Fruit fly (Drosophila melanogaster) whole organism, embryonic: ENCODE data around the gene Sfp33A3.

Experiments used
- Adf1 ChIP-seq: fragments of 200-800 bp; sonication (Bioruptor generic); IDR thresholded peaks from 2 replicates; pipeline ENCODE4 v1.3.6; 2022; ENCODE audit warnings: missing biosample characterization, missing genetic modification characterization
- Asciz ChIP-seq: fragments of 200-800 bp; sonication (Bioruptor generic); optimal IDR thresholded peaks from 2 replicates; lab custom pipeline; 2017; ENCODE audit warnings: missing biosample characterization, mild to moderate bottlenecking, missing genetic modification characterization, missing genetic modification reagents
- Atf-2 ChIP-seq: fragments of 200-800 bp; sonication (Bioruptor generic); optimal IDR thresholded peaks from 2 replicates; lab custom pipeline; 2016; ENCODE audit warnings: missing biosample characterization, missing genetic modification characterization
- Bteb2 ChIP-seq: fragments of 200-800 bp; sonication (Bioruptor generic); optimal IDR thresholded peaks from 2 replicates; lab custom pipeline; 2016; ENCODE audit warnings: missing biosample characterization, missing genetic modification characterization
- CG11398 ChIP-seq: fragments of 200-800 bp; sonication (Bioruptor generic); optimal IDR thresholded peaks from 2 replicates; lab custom pipeline; 2016; ENCODE audit warnings: missing biosample characterization, missing genetic modification characterization
- CG11696 ChIP-seq: fragments of 200-800 bp; sonication (Bioruptor generic); IDR thresholded peaks from 2 replicates; pipeline ENCODE4 v1.3.6; 2022; ENCODE audit warnings: missing biosample characterization, missing genetic modification characterization
- CG12219 ChIP-seq: fragments of 200-800 bp; sonication (Bioruptor generic); optimal IDR thresholded peaks from 3 replicates; lab custom pipeline; 2018; ENCODE audit warnings: missing biosample characterization, mild to moderate bottlenecking, missing genetic modification characterization
- CG12744 ChIP-seq: fragments of 200-800 bp; sonication (Bioruptor generic); optimal IDR thresholded peaks from 2 replicates; lab custom pipeline; 2016; ENCODE audit warnings: missing biosample characterization, missing genetic modification characterization
- CG13624 ChIP-seq: fragments of 200-800 bp; sonication (Bioruptor generic); optimal IDR thresholded peaks from 2 replicates; lab custom pipeline; 2016; ENCODE audit warnings: missing biosample characterization, missing genetic modification characterization
- CG14667 ChIP-seq: fragments of 200-800 bp; sonication (Bioruptor generic); IDR thresholded peaks from 2 replicates; pipeline ENCODE4 v1.3.6; 2022; ENCODE audit warnings: missing biosample characterization, missing genetic modification characterization
- CG15514 ChIP-seq: fragments of 200-800 bp; sonication (Bioruptor generic); optimal IDR thresholded peaks from 3 replicates; lab custom pipeline; 2017; ENCODE audit warnings: missing biosample characterization, missing genetic modification characterization, mild to moderate bottlenecking, moderate library complexity, missing genetic modification reagents
- CG2199 ChIP-seq: fragments of 200-800 bp; sonication (Bioruptor generic); IDR thresholded peaks from 3 replicates; pipeline ENCODE4 v1.3.6; 2022; ENCODE audit warnings: missing biosample characterization, missing genetic modification characterization
- CG2875 ChIP-seq: fragments of 200-800 bp; sonication (Bioruptor generic); optimal IDR thresholded peaks from 2 replicates; lab custom pipeline; 2017; ENCODE audit warnings: missing biosample characterization, mild to moderate bottlenecking, missing genetic modification characterization, missing genetic modification reagents
- CG3163 ChIP-seq: fragments of 200-800 bp; sonication (Bioruptor generic); optimal IDR thresholded peaks from 3 replicates; lab custom pipeline; 2016; ENCODE audit warnings: missing biosample characterization, missing genetic modification characterization
- CG33213 ChIP-seq: fragments of 200-800 bp; sonication (Bioruptor generic); optimal IDR thresholded peaks from 3 replicates; lab custom pipeline; 2016; ENCODE audit warnings: missing biosample characterization, missing genetic modification characterization
- CG6175 ChIP-seq: fragments of 200-800 bp; sonication (Bioruptor generic); IDR thresholded peaks from 3 replicates; pipeline ENCODE4 v1.3.6; 2022; ENCODE audit warnings: missing biosample characterization, missing genetic modification characterization
- CG6689 ChIP-seq: fragments of 200-800 bp; sonication (Bioruptor generic); IDR thresholded peaks from 2 replicates; pipeline ENCODE4 v1.3.6; 2022; ENCODE audit warnings: missing biosample characterization, missing genetic modification characterization
- CG8765 ChIP-seq: fragments of 200-800 bp; sonication (Bioruptor generic); IDR thresholded peaks from 2 replicates; pipeline ENCODE4 v1.3.6; 2022; ENCODE audit warnings: missing biosample characterization, missing genetic modification characterization
- CrebB ChIP-seq: fragments of 200-800 bp; sonication (Bioruptor generic); optimal IDR thresholded peaks from 3 replicates; lab custom pipeline; 2018; ENCODE audit warnings: missing biosample characterization, mild to moderate bottlenecking, missing genetic modification characterization
- Dip2 ChIP-seq: fragments of 200-800 bp; sonication (Bioruptor generic); IDR thresholded peaks from 2 replicates; pipeline ENCODE4 v1.3.6; 2022; ENCODE audit warnings: missing biosample characterization, missing genetic modification characterization
- Doc2 ChIP-seq: fragments of 200-800 bp; sonication (Bioruptor generic); IDR thresholded peaks from 2 replicates; pipeline ENCODE4 v1.3.6; 2022; ENCODE audit warnings: missing biosample characterization, missing genetic modification characterization
- H2.0 ChIP-seq: fragments of 200-800 bp; sonication (Bioruptor generic); IDR thresholded peaks from 2 replicates; pipeline ENCODE4 v1.3.6; 2022; ENCODE audit warnings: missing biosample characterization, missing genetic modification characterization
- Hr51 ChIP-seq, 2 experiments: fragments of 200-800 bp; sonication (Bioruptor generic); optimal IDR thresholded peaks; 2 replicates in 1 of 2; 3 replicates in 1 of 2; lab custom pipeline; 2016 to 2018; ENCODE audit warnings: missing biosample characterization in 2 of 2, missing genetic modification characterization in 2 of 2, mild to moderate bottlenecking in 1 of 2, moderate library complexity in 1 of 2
- Kr ChIP-seq: fragments of 200-800 bp; sonication (Bioruptor generic); optimal IDR thresholded peaks from 2 replicates; lab custom pipeline; 2017; ENCODE audit warnings: missing biosample characterization, mild to moderate bottlenecking, missing genetic modification characterization
- NC2α ChIP-seq: fragments of 200-800 bp; sonication (Bioruptor generic); optimal IDR thresholded peaks from 2 replicates; lab custom pipeline; 2016; ENCODE audit warnings: missing biosample characterization, missing genetic modification characterization
- Rfx ChIP-seq: fragments of 200-800 bp; sonication (Bioruptor generic); IDR thresholded peaks from 2 replicates; pipeline ENCODE4 v1.3.6; 2022; ENCODE audit warnings: missing biosample characterization, missing genetic modification characterization
- Sin3A ChIP-seq: fragments of >200 bp; optimal IDR thresholded peaks from 2 replicates; lab custom pipeline; 2018
- Xrp1 ChIP-seq: fragments of 200-800 bp; sonication (Bioruptor generic); IDR thresholded peaks from 2 replicates; pipeline ENCODE4 v1.3.6; 2022; ENCODE audit warnings: missing biosample characterization, missing genetic modification characterization
- ara ChIP-seq: fragments of 200-800 bp; sonication (Bioruptor generic); IDR thresholded peaks from 2 replicates; pipeline ENCODE4 v1.3.6; 2022; ENCODE audit warnings: missing biosample characterization, missing genetic modification characterization
- br ChIP-seq: fragments of >200 bp; optimal IDR thresholded peaks from 2 replicates; lab custom pipeline; 2017
- cad ChIP-seq: fragments of >200 bp; optimal IDR thresholded peaks from 2 replicates; lab custom pipeline; 2017; ENCODE audit warnings: missing biosample characterization, missing genetic modification characterization
- ci ChIP-seq: fragments of 200-800 bp; sonication (Bioruptor generic); IDR thresholded peaks from 3 replicates; pipeline ENCODE4 v1.3.6; 2022; ENCODE audit warnings: missing biosample characterization, missing genetic modification characterization
- croc ChIP-seq: fragments of 200-800 bp; sonication (Bioruptor generic); conservative IDR thresholded peaks from 3 replicates; pipeline ENCODE4 v1.3.6; 2022; ENCODE audit warnings: missing biosample characterization, missing genetic modification characterization
- danr ChIP-seq: fragments of 200-800 bp; sonication (Bioruptor generic); IDR thresholded peaks from 2 replicates; pipeline ENCODE4 v1.3.6; 2022; ENCODE audit warnings: missing biosample characterization, missing genetic modification characterization
- dmrt99B ChIP-seq: fragments of 200-800 bp; sonication (Bioruptor generic); optimal IDR thresholded peaks from 2 replicates; lab custom pipeline; 2018; ENCODE audit warnings: missing biosample characterization, mild to moderate bottlenecking, missing genetic modification characterization, moderate library complexity
- fd64A ChIP-seq: fragments of 200-800 bp; sonication (Bioruptor generic); optimal IDR thresholded peaks from 3 replicates; lab custom pipeline; 2018; ENCODE audit warnings: missing biosample characterization, mild to moderate bottlenecking, missing genetic modification characterization
- fru ChIP-seq: fragments of >200 bp; optimal IDR thresholded peaks from 2 replicates; lab custom pipeline; 2017
- gcm ChIP-seq: fragments of 200-800 bp; sonication (Bioruptor generic); optimal IDR thresholded peaks from 2 replicates; lab custom pipeline; 2019; ENCODE audit warnings: missing biosample characterization, mild to moderate bottlenecking, missing genetic modification characterization, moderate library complexity
- ind ChIP-seq: fragments of 200-800 bp; sonication (Bioruptor generic); optimal IDR thresholded peaks from 3 replicates; lab custom pipeline; 2016; ENCODE audit warnings: missing biosample characterization, missing genetic modification characterization
- insv ChIP-seq, 2 experiments: fragments of 200-800 bp; sonication (Bioruptor generic); optimal IDR thresholded peaks; 3 replicates each; lab custom pipeline; 2016 to 2018; ENCODE audit warnings: missing biosample characterization in 2 of 2, missing genetic modification characterization in 2 of 2
- onecut ChIP-seq: fragments of 200-800 bp; sonication (Bioruptor generic); IDR thresholded peaks from 2 replicates; pipeline ENCODE4 v1.3.6; 2022; ENCODE audit warnings: missing biosample characterization, missing genetic modification characterization
- salm ChIP-seq: fragments of 200-800 bp; sonication (Bioruptor generic); optimal IDR thresholded peaks from 2 replicates; lab custom pipeline; 2018; ENCODE audit warnings: missing biosample characterization, mild to moderate bottlenecking, missing genetic modification characterization
- scrt ChIP-seq: fragments of 200-800 bp; sonication (Bioruptor generic); optimal IDR thresholded peaks from 2 replicates; lab custom pipeline; 2018; ENCODE audit warnings: missing biosample characterization, mild to moderate bottlenecking, missing genetic modification characterization, moderate library complexity
- sens ChIP-seq: fragments of 200-800 bp; sonication (Bioruptor generic); peaks from one replicate; lab custom pipeline; 2016; ENCODE audit warnings: missing biosample characterization, missing genetic modification characterization
- so ChIP-seq: fragments of 200-800 bp; sonication (Bioruptor generic); IDR thresholded peaks from 3 replicates; pipeline ENCODE4 v1.3.6; 2022; ENCODE audit warnings: missing biosample characterization, missing genetic modification characterization
- sob ChIP-seq: fragments of 200-800 bp; sonication (Bioruptor generic); IDR thresholded peaks from 2 replicates; pipeline ENCODE4 v1.3.6; 2022; ENCODE audit warnings: missing biosample characterization, missing genetic modification characterization
- sqz ChIP-seq: fragments of 200-800 bp; sonication (Bioruptor generic); optimal IDR thresholded peaks from 3 replicates; lab custom pipeline; 2018; ENCODE audit warnings: missing biosample characterization, mild to moderate bottlenecking, missing genetic modification characterization
- stwl ChIP-seq: fragments of 200-800 bp; sonication (Bioruptor generic); optimal IDR thresholded peaks from 3 replicates; lab custom pipeline; 2018; ENCODE audit warnings: missing biosample characterization, mild to moderate bottlenecking, missing genetic modification characterization, moderate library complexity
- tap ChIP-seq: fragments of 200-800 bp; optimal IDR thresholded peaks from 3 replicates; lab custom pipeline; 2019; ENCODE audit warnings: missing biosample characterization, mild to moderate bottlenecking, missing genetic modification characterization, moderate library complexity
- tna ChIP-seq: fragments of 200-800 bp; sonication (Bioruptor generic); IDR thresholded peaks from 2 replicates; pipeline ENCODE4 v1.3.6; 2022; ENCODE audit warnings: missing biosample characterization, missing genetic modification characterization; ENCODE audit not compliant: partially characterized antibody
- unpg ChIP-seq: fragments of 200-800 bp; sonication (Bioruptor generic); optimal IDR thresholded peaks from 3 replicates; lab custom pipeline; 2018; ENCODE audit warnings: missing biosample characterization, mild to moderate bottlenecking, missing genetic modification characterization, moderate library complexity
- wor ChIP-seq: fragments of 200-800 bp; sonication (Bioruptor generic); IDR thresholded peaks from 2 replicates; pipeline ENCODE4 v1.3.6; 2022; ENCODE audit warnings: missing biosample characterization, missing genetic modification characterization
- zen2 ChIP-seq: fragments of 200-800 bp; sonication (Bioruptor generic); IDR thresholded peaks from 3 replicates; pipeline ENCODE4 v1.3.6; 2022; ENCODE audit warnings: missing biosample characterization, missing genetic modification characterization; ENCODE audit not compliant: partially characterized antibody

The Sfp33A3 gene

DNA sequence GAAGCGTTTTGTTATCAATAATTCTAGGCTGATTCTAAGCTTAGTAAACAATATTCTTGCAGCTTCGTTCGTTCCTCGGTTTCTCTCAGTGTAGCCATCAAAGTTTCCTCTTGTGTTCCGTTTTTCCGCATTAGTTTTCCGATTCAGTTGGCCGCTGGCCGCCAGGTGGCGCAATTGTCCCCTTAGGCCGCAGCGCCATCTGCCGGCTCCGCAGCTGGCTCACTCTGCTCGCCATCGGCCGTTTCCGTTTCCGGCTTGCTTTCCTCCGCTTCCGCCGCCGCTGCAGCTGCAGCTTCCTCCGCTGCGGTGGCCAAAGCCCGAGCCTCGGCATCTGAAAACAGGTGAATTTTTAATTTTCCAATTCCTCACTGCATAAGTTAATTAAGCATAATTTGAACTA, 23.3 kb upstream of the Sfp33A3 start (continued):
- TF ChIP-seq NC2α (GFP tag; lab: Kevin White, UChicago) (peak; percentile 97), CG6175 (GFP tag; lab: Robert Waterston, UW) (peak; percentile 78), zen2 (GFP tag; lab: Robert Waterston, UW) (no peak), CrebB (tag; lab: Kevin White, UChicago) (peak; percentile 89), CG11696 (GFP tag; lab: Robert Waterston, UW) (peak; percentile 85), scrt (peak; percentile 90), fd64A (GFP tag; lab: Kevin White, UChicago) (peak; percentile 97), ara (GFP tag; lab: Robert Waterston, UW) (peak; percentile 90), Doc2 (GFP tag; lab: Robert Waterston, UW) (no peak), onecut (GFP tag; lab: Robert Waterston, UW) (peak; percentile 98), sqz (GFP tag; lab: Kevin White, UChicago) (peak; percentile 96), Atf-2 (peak; percentile 78), tna (GFP tag; lab: Robert Waterston, UW) (no peak), CG11398 (GFP tag; lab: Kevin White, UChicago) (peak; percentile 94), stwl (tag; lab: Kevin White, UChicago) (peak; percentile 98), Kr (GFP tag; lab: Kevin White, UChicago) (peak; percentile 99), fru (no peak), CG3163 (GFP tag; lab: Kevin White, UChicago) (peak; percentile 82), gcm (peak; percentile 91), wor (GFP tag; lab: Robert Waterston, UW) (peak; percentile 72), croc (GFP tag; lab: Robert Waterston, UW) (peak; percentile 84), cad (GFP tag; lab: Kevin White, UChicago) (no peak), ci (GFP tag; lab: Robert Waterston, UW) (peak; percentile 99), Asciz (GFP tag; lab: Kevin White, UChicago) (peak; percentile 97), Rfx (peak; percentile 91), Dip2 (GFP tag; lab: Robert Waterston, UW) (no peak), tap (tag; lab: Kevin White, UChicago) (peak; percentile 82), Sin3A (lab: Kevin White, UChicago) (no peak), dmrt99B (tag; lab: Kevin White, UChicago) (peak; percentile 87), CG14667 (peak; percentile 76; the same call in 1 of the 2 replicates), CG13624 (peak; percentile 90), Hr51 (GFP tag; optimal IDR thresholded peaks at IDR 0.05; lab: Kevin White, UChicago) (peak; percentile 55 to 84), salm (tag; lab: Kevin White, UChicago) (peak; percentile 75), ind (GFP tag; lab: Kevin White, UChicago) (peak; percentile 90), CG33213 (peak; percentile 98), H2.0 (GFP tag; lab: Robert Waterston, UW) (peak; percentile 87), CG12219 (GFP tag; lab: Kevin White, UChicago) (peak; percentile 96), CG12744 (GFP tag; lab: Kevin White, UChicago) (peak; percentile 92), br (lab: Kevin White, UChicago) (no peak), unpg (GFP tag; lab: Kevin White, UChicago) (peak; percentile 94), Xrp1 (peak; percentile 82), CG6689 (GFP tag; lab: Robert Waterston, UW) (peak; percentile 88), insv (GFP tag; optimal IDR thresholded peaks at IDR 0.05; lab: Kevin White, UChicago) (peak in 1 of 2 experiments; percentile 83), CG2199 (GFP tag; lab: Robert Waterston, UW) (peak; percentile 98), CG2875 (peak; percentile 99), CG15514 (GFP tag; lab: Kevin White, UChicago) (peak; percentile 94), sens (GFP tag; lab: Kevin White, UChicago) (peak; percentile 99), so (GFP tag; lab: Robert Waterston, UW) (peak; percentile 87), sob (GFP tag; lab: Robert Waterston, UW) (peak; percentile 88), danr (GFP tag; lab: Robert Waterston, UW) (peak; percentile 79), Bteb2 (peak; percentile 83), CG8765 (GFP tag; lab: Robert Waterston, UW) (peak; percentile 75), Adf1 (GFP tag; lab: Robert Waterston, UW) (0 out of 2 replicates have a peak, but pooled peaks have one; percentile 21)
